Worm (Caenorhabditis elegans) whole organism, L2 larva: ENCODE data around the gene srh-272.

Experiments used
- R02D3.7 ChIP-seq: fragments of 150-350 bp; optimal IDR thresholded peaks from 2 replicates; lab custom pipeline; 2014; ENCODE audit warnings: missing biosample characterization, missing genetic modification characterization
- aly-2 ChIP-seq: fragments of 150-350 bp; optimal IDR thresholded peaks from 2 replicates; lab custom pipeline; 2014; ENCODE audit warnings: missing biosample characterization, missing genetic modification characterization
- ama-1 ChIP-seq: fragments of 150-350 bp; optimal IDR thresholded peaks from 2 replicates; lab custom pipeline; 2018; ENCODE audit warnings: inconsistent platforms
- ceh-16 ChIP-seq: fragments of 150-350 bp; optimal IDR thresholded peaks from 2 replicates; lab custom pipeline; 2014; ENCODE audit warnings: missing biosample characterization, missing genetic modification characterization
- crh-2 ChIP-seq: sonication (generic microtip); optimal IDR thresholded peaks from 2 replicates; lab custom pipeline; 2017; ENCODE audit warnings: missing biosample characterization, missing genetic modification characterization
- dmd-4 ChIP-seq: sonication (generic microtip); optimal IDR thresholded peaks from 2 replicates; lab custom pipeline; 2017; ENCODE audit warnings: missing biosample characterization, missing genetic modification characterization
- elt-1 ChIP-seq: fragments of 150-350 bp; optimal IDR thresholded peaks from 2 replicates; lab custom pipeline; 2014; ENCODE audit warnings: missing biosample characterization, missing genetic modification characterization
- lin-11 ChIP-seq: fragments of 150-350 bp; sonication (generic microtip); optimal IDR thresholded peaks from 2 replicates; lab custom pipeline; 2014; ENCODE audit warnings: missing biosample characterization, missing genetic modification characterization, inconsistent platforms, mixed read lengths
- lin-13 ChIP-seq: fragments of 150-350 bp; optimal IDR thresholded peaks from 2 replicates; lab custom pipeline; 2014; ENCODE audit warnings: missing biosample characterization, missing genetic modification reagents, missing genetic modification characterization
- lin-39 ChIP-seq: fragments of 150-350 bp; optimal IDR thresholded peaks from 2 replicates; lab custom pipeline; 2014; ENCODE audit warnings: missing biosample characterization, missing genetic modification reagents, missing genetic modification characterization
- mbf-1 ChIP-seq: sonication (generic microtip); optimal IDR thresholded peaks from 2 replicates; lab custom pipeline; 2017; ENCODE audit warnings: missing biosample characterization, missing genetic modification characterization
- nhr-11 ChIP-seq: fragments of 150-350 bp; optimal IDR thresholded peaks from 2 replicates; lab custom pipeline; 2014; ENCODE audit warnings: missing biosample characterization, missing genetic modification characterization
- nhr-12 ChIP-seq: fragments of 150-350 bp; optimal IDR thresholded peaks from 2 replicates; lab custom pipeline; 2014; ENCODE audit warnings: missing biosample characterization, missing genetic modification characterization
- nhr-21 ChIP-seq: fragments of 150-350 bp; optimal IDR thresholded peaks from 2 replicates; lab custom pipeline; 2014; ENCODE audit warnings: missing biosample characterization, missing genetic modification characterization
- nhr-23 ChIP-seq: fragments of 150-350 bp; optimal IDR thresholded peaks from 2 replicates; lab custom pipeline; 2014; ENCODE audit warnings: missing biosample characterization, missing genetic modification reagents, missing genetic modification characterization
- nhr-25 ChIP-seq: fragments of 150-350 bp; sonication (generic microtip); optimal IDR thresholded peaks from 3 replicates; lab custom pipeline; 2014; ENCODE audit warnings: missing biosample characterization, missing genetic modification characterization
- nhr-6 ChIP-seq: fragments of 150-350 bp; optimal IDR thresholded peaks from 2 replicates; lab custom pipeline; 2014; ENCODE audit warnings: missing biosample characterization, missing genetic modification characterization
- peb-1 ChIP-seq: fragments of 150-350 bp; optimal IDR thresholded peaks from 2 replicates; lab custom pipeline; 2014; ENCODE audit warnings: missing biosample characterization, missing genetic modification characterization
- sma-3 ChIP-seq: sonication (generic microtip); optimal IDR thresholded peaks from 2 replicates; lab custom pipeline; 2016; ENCODE audit warnings: missing genetic modification reagents, missing genetic modification characterization, missing compliant biosample characterization
- unc-62 ChIP-seq: fragments of 150-350 bp; optimal IDR thresholded peaks from 2 replicates; lab custom pipeline; 2014; ENCODE audit warnings: missing biosample characterization, missing genetic modification reagents, missing genetic modification characterization
- zag-1 ChIP-seq: fragments of 150-350 bp; optimal IDR thresholded peaks from 2 replicates; lab custom pipeline; 2014; ENCODE audit warnings: missing biosample characterization, missing genetic modification characterization
- ztf-1 ChIP-seq: fragments of 200-800 bp; sonication (Bioruptor generic); conservative IDR thresholded peaks from 2 replicates; pipeline ENCODE4 v1.3.6; 2022; ENCODE audit warnings: missing genetic modification characterization, missing compliant biosample characterization
- ztf-11 ChIP-seq: sonication (generic microtip); optimal IDR thresholded peaks from 2 replicates; lab custom pipeline; 2017; ENCODE audit warnings: missing biosample characterization, missing genetic modification characterization

srh-272 gene

DNA sequence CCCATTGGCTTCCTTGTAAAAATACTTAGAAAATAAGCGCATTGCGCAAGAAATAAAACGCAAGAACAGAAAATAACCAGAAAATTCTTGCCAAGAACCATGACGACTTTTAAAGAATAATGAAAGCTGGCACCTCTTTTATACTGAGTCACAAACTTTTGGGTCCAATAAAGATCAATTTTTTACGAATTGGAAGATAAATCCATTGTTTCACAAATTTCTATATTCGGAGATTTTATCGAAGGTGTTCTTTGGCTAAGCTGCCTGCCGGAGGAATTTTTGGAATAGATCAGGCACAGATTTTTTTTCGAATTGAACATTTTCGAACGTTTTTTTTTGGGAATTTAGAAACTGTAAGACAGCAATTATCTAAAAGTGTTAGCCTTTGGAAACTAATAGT lies 49.8 kb downstream of the srh-272 start, which contains the start of gene C31B8.9:
Gene C31B8.9, minus strand, starts transcription at position 101 of the 400 bp plus-strand sequence.
- no peak for TF ChIP-seq nhr-25
- no peak for TF ChIP-seq lin-13 (GFP tag; lab: Kevin White, UChicago)
- TF ChIP-seq nhr-21 (tag; lab: Kevin White, UChicago), result no peak
- no peak for TF ChIP-seq R02D3.7 (tag; lab: Kevin White, UChicago)
- no peak for TF ChIP-seq unc-62 (GFP tag; lab: Kevin White, UChicago)
- TF ChIP-seq crh-2 (tag; lab: Kevin White, UChicago), result no peak
- TF ChIP-seq dmd-4 (tag; lab: Kevin White, UChicago), result no peak
- TF ChIP-seq elt-1 (tag; lab: Kevin White, UChicago), result no peak
- no peak for TF ChIP-seq sma-3
- TF ChIP-seq nhr-11 (tag; lab: Kevin White, UChicago), result no peak
- no peak for TF ChIP-seq lin-39 (tag; lab: Kevin White, UChicago)
- no peak for TF ChIP-seq aly-2 (tag; lab: Kevin White, UChicago)
- TF ChIP-seq nhr-23 (tag; lab: Kevin White, UChicago), result no peak
- no peak for TF ChIP-seq nhr-12 (tag; lab: Kevin White, UChicago)
- no peak for TF ChIP-seq ama-1 (lab: Kevin White, UChicago)
- TF ChIP-seq nhr-6 (tag; lab: Kevin White, UChicago), result no peak
- no peak for TF ChIP-seq zag-1 (tag; lab: Kevin White, UChicago)
- TF ChIP-seq peb-1 (tag; lab: Kevin White, UChicago), result no peak
- TF ChIP-seq ceh-16 (tag; lab: Kevin White, UChicago), result no peak

ce11 chrV:2913948-2914347 lies 50.8 kb downstream of the srh-272 start, which contains the start of gene srh-146:
TSS of gene srh-146 (plus strand) at chrV:2914248.
- no peak for TF ChIP-seq lin-11 (tag; lab: Kevin White, UChicago)
- no peak for TF ChIP-seq ztf-11 (tag; lab: Kevin White, UChicago)
- TF ChIP-seq mbf-1 (tag; lab: Kevin White, UChicago), result no peak
- no peak for TF ChIP-seq nhr-21 (tag; lab: Kevin White, UChicago)
- no peak for TF ChIP-seq ztf-1 (GFP tag; lab: Robert Waterston, UW)
- TF ChIP-seq crh-2 (tag; lab: Kevin White, UChicago), result no peak
- no peak for TF ChIP-seq lin-39 (tag; lab: Kevin White, UChicago)
- TF ChIP-seq peb-1 (tag; lab: Kevin White, UChicago), result no peak
